Fruit fly (Drosophila melanogaster): ENCODE results near the gene tzn.

The tzn gene

dm6 chr3L:20778224-20779063, 20.0 kb upstream of the tzn start, which contains the start of the genes Pex16 and Pex14 (continued):
- TF ChIP-seq sob (GFP tag; IDR thresholded peaks at IDR 0.05), result peak; percentile 79
- peak; percentile 28 for TF ChIP-seq Lhr (GFP tag; optimal IDR thresholded peaks at IDR 0.05)
- TF ChIP-seq trem (tag; optimal IDR thresholded peaks at IDR 0.05), result peak; percentile 15
- no peak for TF ChIP-seq Sox102F (GFP tag; optimal IDR thresholded peaks at IDR 0.05)
- TF ChIP-seq CG11247 (GFP tag; IDR thresholded peaks at IDR 0.05), result peak; percentile 73
- peak; percentile 57 for TF ChIP-seq slp2 (GFP tag; optimal IDR thresholded peaks at IDR 0.05)
- peak; percentile 72 for TF ChIP-seq CG17328 (GFP tag; IDR thresholded peaks at IDR 0.05)
- peak; percentile 72 for TF ChIP-seq maf-S (GFP tag; optimal IDR thresholded peaks at IDR 0.05)
- TF ChIP-seq pho (GFP tag; optimal IDR thresholded peaks at IDR 0.05), result peak; percentile 87
- TF ChIP-seq rib (GFP tag; IDR thresholded peaks at IDR 0.05), result no peak
- peak; percentile 38 for TF ChIP-seq ewg (GFP tag; optimal IDR thresholded peaks at IDR 0.05)
- TF ChIP-seq Dfd (GFP tag; optimal IDR thresholded peaks at IDR 0.05), result peak in 1 of 2 experiments; percentile 22
- TF ChIP-seq Aef1 (GFP tag; IDR thresholded peaks at IDR 0.05), result peak; percentile 67
- TF ChIP-seq CG13296 (GFP tag; optimal IDR thresholded peaks at IDR 0.05), result peak; percentile 45
- peak; percentile 74 for TF ChIP-seq Meics (GFP tag; optimal IDR thresholded peaks at IDR 0.05)
- no peak for TF ChIP-seq sna (GFP tag; IDR thresholded peaks at IDR 0.05; ENCODE audit: partially characterized antibody)
- no peak for TF ChIP-seq cad (GFP tag; optimal IDR thresholded peaks at IDR 0.05)
- peak; percentile 26; the same call in 1 of the 2 replicates for TF ChIP-seq Awh (GFP tag; IDR thresholded peaks at IDR 0.05)
- peak; percentile 83 for TF ChIP-seq pum (GFP tag; optimal IDR thresholded peaks at IDR 0.05)
- peak; percentile 88 for TF ChIP-seq Xbp1 (GFP tag; optimal IDR thresholded peaks at IDR 0.05)
- peak; percentile 41 for TF ChIP-seq CG18764 (GFP tag; optimal IDR thresholded peaks at IDR 0.05)
- TF ChIP-seq ap (GFP tag; IDR thresholded peaks at IDR 0.05), result peak; percentile 34; the same call in 1 of the 2 replicates
- peak; percentile 77 for TF ChIP-seq CG9876 (GFP tag; optimal IDR thresholded peaks at IDR 0.05)
- TF ChIP-seq btn (GFP tag; optimal IDR thresholded peaks at IDR 0.05), result peak; percentile 45
- no peak for TF ChIP-seq ac (GFP tag; optimal IDR thresholded peaks at IDR 0.05)
- peak; percentile 5 for TF ChIP-seq CG10462 (GFP tag; optimal IDR thresholded peaks at IDR 0.05)
- no peak for TF ChIP-seq CG15479 (GFP tag; optimal IDR thresholded peaks at IDR 0.05)
- TF ChIP-seq inv (GFP tag; IDR thresholded peaks at IDR 0.05; ENCODE audit: partially characterized antibody), result no peak
- no peak for TF ChIP-seq hbn (GFP tag; IDR thresholded peaks at IDR 0.05; ENCODE audit: partially characterized antibody)
- TF ChIP-seq NFAT (GFP tag; IDR thresholded peaks at IDR 0.05), result peak; percentile 76
- no peak for TF ChIP-seq jing (GFP tag; optimal IDR thresholded peaks at IDR 0.05)
- TF ChIP-seq unpg (GFP tag; optimal IDR thresholded peaks at IDR 0.05), result peak; percentile 62
- no peak for TF ChIP-seq lbe (GFP tag; optimal IDR thresholded peaks at IDR 0.05)
- TF ChIP-seq CG8388 (GFP tag; optimal IDR thresholded peaks at IDR 0.05), result no peak
- TF ChIP-seq CG10147 (GFP tag; optimal IDR thresholded peaks at IDR 0.05), result no peak
- TF ChIP-seq HLH54F (GFP tag; optimal IDR thresholded peaks at IDR 0.05), result peak; percentile 77
- peak; percentile 61 for TF ChIP-seq Bteb2 (GFP tag; optimal IDR thresholded peaks at IDR 0.05)
- TF ChIP-seq zen (tag; optimal IDR thresholded peaks at IDR 0.05), result peak; percentile 49
- peak; percentile 54 for TF ChIP-seq CG12744 (GFP tag; optimal IDR thresholded peaks at IDR 0.05)
- TF ChIP-seq CG17385 (GFP tag; optimal IDR thresholded peaks at IDR 0.05), result peak; percentile 30
- TF ChIP-seq CG2202 (tag; optimal IDR thresholded peaks at IDR 0.05), result no peak
- TF ChIP-seq CG3726 (GFP tag; IDR thresholded peaks at IDR 0.05), result peak; percentile 66; the same call in 1 of the 3 replicates
- 0 out of 3 replicates have a peak, but pooled peaks have one; percentile 42 for TF ChIP-seq C15 (GFP tag; IDR thresholded peaks at IDR 0.05)
- no peak for TF ChIP-seq CG16813 (GFP tag; IDR thresholded peaks at IDR 0.05; ENCODE audit: partially characterized antibody)
- peak; percentile 47 for TF ChIP-seq CG4328 (GFP tag; optimal IDR thresholded peaks at IDR 0.05)
- TF ChIP-seq Taf1 (GFP tag; IDR thresholded peaks at IDR 0.05), result peak; percentile 19; the same call in 1 of the 2 replicates
- peak; percentile 73 for TF ChIP-seq tgo (GFP tag; IDR thresholded peaks at IDR 0.05)
- TF ChIP-seq CG7357 (GFP tag; IDR thresholded peaks at IDR 0.05), result peak; percentile 40; the same call in 1 of the 3 replicates
- TF ChIP-seq Optix (GFP tag; IDR thresholded peaks at IDR 0.05), result peak; percentile 55; the same call in 1 of the 3 replicates
